Fruit fly (Drosophila melanogaster) whole organism, embryonic: ENCODE measurements around the gene CG32483.

Source experiments
- Adf1 ChIP-seq: fragments of 200-800 bp; sonication (Bioruptor generic); IDR thresholded peaks from 2 replicates; pipeline ENCODE4 v1.3.6; 2022; ENCODE audit warnings: missing biosample characterization, missing genetic modification characterization
- Bteb2 ChIP-seq: fragments of 200-800 bp; sonication (Bioruptor generic); optimal IDR thresholded peaks from 2 replicates; lab custom pipeline; 2016; ENCODE audit warnings: missing biosample characterization, missing genetic modification characterization
- CG10543 ChIP-seq: fragments of 200-800 bp; sonication (Bioruptor generic); optimal IDR thresholded peaks from 3 replicates; lab custom pipeline; 2017; ENCODE audit warnings: missing biosample characterization, mild to moderate bottlenecking, missing genetic modification characterization, moderate library complexity
- CG12236 ChIP-seq: fragments of 200-800 bp; sonication (Bioruptor generic); optimal IDR thresholded peaks from 2 replicates; lab custom pipeline; 2016; ENCODE audit warnings: missing biosample characterization, missing genetic modification characterization
- CG14050 ChIP-seq: fragments of 200-800 bp; sonication (Bioruptor generic); IDR thresholded peaks from 3 replicates; pipeline ENCODE4 v1.3.6; 2022; ENCODE audit warnings: missing biosample characterization, missing genetic modification characterization
- CG1602 ChIP-seq: fragments of 200-800 bp; sonication (Bioruptor generic); optimal IDR thresholded peaks from 3 replicates; lab custom pipeline; 2016; ENCODE audit warnings: missing biosample characterization, missing genetic modification characterization
- CG17328 ChIP-seq: fragments of 200-800 bp; sonication (Bioruptor generic); IDR thresholded peaks from 2 replicates; pipeline ENCODE4 v1.3.6; 2022; ENCODE audit warnings: missing biosample characterization, missing genetic modification characterization
- CG2712 ChIP-seq: fragments of 200-800 bp; optimal IDR thresholded peaks from 3 replicates; lab custom pipeline; 2019; ENCODE audit warnings: missing biosample characterization, mild to moderate bottlenecking, missing genetic modification characterization, moderate library complexity
- CG3281 ChIP-seq: fragments of 200-800 bp; sonication (Bioruptor generic); optimal IDR thresholded peaks from 3 replicates; lab custom pipeline; 2017; ENCODE audit warnings: missing biosample characterization, mild to moderate bottlenecking, missing genetic modification characterization
- CG42726 ChIP-seq: fragments of 200-800 bp; sonication (Bioruptor generic); IDR thresholded peaks from 2 replicates; pipeline ENCODE4 v1.3.6; 2022; ENCODE audit warnings: missing biosample characterization, missing genetic modification characterization; ENCODE audit not compliant: partially characterized antibody
- CG7745 ChIP-seq: fragments of 200-800 bp; sonication (Bioruptor generic); optimal IDR thresholded peaks from 2 replicates; lab custom pipeline; 2018; ENCODE audit warnings: missing biosample characterization, mild to moderate bottlenecking, missing genetic modification characterization, moderate library complexity
- CG7928 ChIP-seq: fragments of 200-800 bp; sonication (Bioruptor generic); optimal IDR thresholded peaks from 2 replicates; lab custom pipeline; 2017; ENCODE audit warnings: missing biosample characterization, mild to moderate bottlenecking, missing genetic modification characterization
- CG7963 ChIP-seq: fragments of 200-800 bp; sonication (Bioruptor generic); IDR thresholded peaks from 3 replicates; pipeline ENCODE4 v1.3.6; 2022; ENCODE audit warnings: missing biosample characterization, missing genetic modification characterization; ENCODE audit not compliant: partially characterized antibody
- CG7987 ChIP-seq: fragments of 200-800 bp; sonication (Bioruptor generic); optimal IDR thresholded peaks from 2 replicates; lab custom pipeline; 2018; ENCODE audit warnings: missing biosample characterization, mild to moderate bottlenecking, missing genetic modification characterization, moderate library complexity
- CG8290 ChIP-seq, 3 experiments: fragments of 200-800 bp; sonication (Bioruptor generic); optimal IDR thresholded peaks; 2 replicates each; lab custom pipeline; 2016 to 2019; ENCODE audit warnings: missing biosample characterization in 3 of 3, missing genetic modification characterization in 3 of 3, mild to moderate bottlenecking in 2 of 3, moderate library complexity in 1 of 3
- CG8388 ChIP-seq: fragments of 200-800 bp; sonication (Bioruptor generic); optimal IDR thresholded peaks from 2 replicates; lab custom pipeline; 2019; ENCODE audit warnings: missing biosample characterization, mild to moderate bottlenecking, missing genetic modification characterization, moderate library complexity
- CG9797 ChIP-seq: fragments of 200-800 bp; sonication (Bioruptor generic); optimal IDR thresholded peaks from 3 replicates; lab custom pipeline; 2018; ENCODE audit warnings: missing biosample characterization, mild to moderate bottlenecking, missing genetic modification characterization
- CkIIα-i1 ChIP-seq: fragments of 200-800 bp; sonication (Bioruptor generic); IDR thresholded peaks from 2 replicates; pipeline ENCODE4 v1.3.6; 2022; ENCODE audit warnings: missing biosample characterization, missing genetic modification characterization
- CoRest ChIP-seq: fragments of 200-800 bp; sonication (Bioruptor generic); optimal IDR thresholded peaks from 3 replicates; lab custom pipeline; 2018; ENCODE audit warnings: missing biosample characterization, mild to moderate bottlenecking, missing genetic modification characterization, moderate library complexity
- Dip2 ChIP-seq: fragments of 200-800 bp; sonication (Bioruptor generic); IDR thresholded peaks from 2 replicates; pipeline ENCODE4 v1.3.6; 2022; ENCODE audit warnings: missing biosample characterization, missing genetic modification characterization
- Dp ChIP-seq: fragments of 200-800 bp; sonication (Bioruptor generic); optimal IDR thresholded peaks from 2 replicates; lab custom pipeline; 2018; ENCODE audit warnings: missing biosample characterization, mild to moderate bottlenecking, missing genetic modification characterization, moderate library complexity
- Elba2 ChIP-seq: fragments of 200-800 bp; sonication (Bioruptor generic); optimal IDR thresholded peaks from 3 replicates; lab custom pipeline; 2016; ENCODE audit warnings: missing biosample characterization, missing genetic modification characterization
- Ets97D ChIP-seq: fragments of 200-800 bp; sonication (Bioruptor generic); optimal IDR thresholded peaks from 3 replicates; lab custom pipeline; 2016; ENCODE audit warnings: missing biosample characterization, missing genetic modification characterization
- Gsc ChIP-seq: fragments of 200-800 bp; sonication (Bioruptor generic); IDR thresholded peaks from 2 replicates; pipeline ENCODE4 v1.3.6; 2022; ENCODE audit warnings: missing biosample characterization, missing genetic modification characterization
- HLH54F ChIP-seq: fragments of 200-800 bp; sonication (Bioruptor generic); optimal IDR thresholded peaks from 3 replicates; lab custom pipeline; 2016; ENCODE audit warnings: missing biosample characterization, missing genetic modification characterization
- Kr ChIP-seq: fragments of 200-800 bp; sonication (Bioruptor generic); optimal IDR thresholded peaks from 2 replicates; lab custom pipeline; 2017; ENCODE audit warnings: missing biosample characterization, mild to moderate bottlenecking, missing genetic modification characterization
- MBD-R2 ChIP-seq: fragments of 200-800 bp; sonication (Bioruptor generic); IDR thresholded peaks from 2 replicates; pipeline ENCODE4 v1.3.6; 2022; ENCODE audit warnings: missing biosample characterization, missing genetic modification characterization
- NFAT ChIP-seq: fragments of 200-800 bp; sonication (Bioruptor generic); IDR thresholded peaks from 2 replicates; pipeline ENCODE4 v1.3.6; 2022; ENCODE audit warnings: missing biosample characterization, missing genetic modification characterization
- Poxn ChIP-seq: fragments of 200-800 bp; sonication (Bioruptor generic); IDR thresholded peaks from 2 replicates; pipeline ENCODE4 v1.3.6; 2022; ENCODE audit warnings: missing biosample characterization, missing genetic modification characterization
- Scr ChIP-seq: fragments of 200-800 bp; sonication (Bioruptor generic); IDR thresholded peaks from 2 replicates; pipeline ENCODE4 v1.3.6; 2022; ENCODE audit warnings: missing biosample characterization, missing genetic modification characterization; ENCODE audit not compliant: partially characterized antibody
- Sox102F ChIP-seq: fragments of 200-800 bp; sonication (Bioruptor generic); optimal IDR thresholded peaks from 2 replicates; lab custom pipeline; 2018; ENCODE audit warnings: missing biosample characterization, mild to moderate bottlenecking, missing genetic modification characterization, moderate library complexity
- Spps ChIP-seq: fragments of 200-800 bp; sonication (Bioruptor generic); optimal IDR thresholded peaks from 2 replicates; lab custom pipeline; 2018; ENCODE audit warnings: missing biosample characterization, mild to moderate bottlenecking, missing genetic modification characterization
- Ssrp ChIP-seq: fragments of 200-800 bp; sonication (Bioruptor generic); optimal IDR thresholded peaks from 2 replicates; lab custom pipeline; 2018; ENCODE audit warnings: missing biosample characterization, mild to moderate bottlenecking, missing genetic modification characterization, moderate library complexity
- Xbp1 ChIP-seq: fragments of 200-800 bp; sonication (Bioruptor generic); optimal IDR thresholded peaks from 3 replicates; lab custom pipeline; 2016; ENCODE audit warnings: missing biosample characterization, mild to moderate bottlenecking, missing genetic modification characterization
- bsh ChIP-seq, 2 experiments: fragments of 200-800 bp; sonication (Bioruptor generic); optimal IDR thresholded peaks; 2 replicates each; lab custom pipeline; 2017 to 2018; ENCODE audit warnings: mild to moderate bottlenecking in 2 of 2, missing biosample characterization in 2 of 2, missing genetic modification characterization in 2 of 2, moderate library complexity in 1 of 2
- dysf ChIP-seq: fragments of 200-800 bp; sonication (Bioruptor generic); IDR thresholded peaks from 3 replicates; pipeline ENCODE4 v1.3.6; 2022; ENCODE audit warnings: missing biosample characterization, missing genetic modification characterization
- fd102C ChIP-seq: fragments of 200-800 bp; sonication (Bioruptor generic); optimal IDR thresholded peaks from 2 replicates; lab custom pipeline; 2018; ENCODE audit warnings: missing biosample characterization, mild to moderate bottlenecking, missing genetic modification characterization, moderate library complexity
- fru ChIP-seq: fragments of >200 bp; optimal IDR thresholded peaks from 2 replicates; lab custom pipeline; 2017
- ftz-f1 ChIP-seq: fragments of 200-800 bp; sonication (Bioruptor generic); optimal IDR thresholded peaks from 2 replicates; lab custom pipeline; 2016; ENCODE audit warnings: missing biosample characterization, missing genetic modification characterization
- gem ChIP-seq: fragments of 200-800 bp; sonication (Bioruptor generic); optimal IDR thresholded peaks from 2 replicates; lab custom pipeline; 2019; ENCODE audit warnings: missing biosample characterization, mild to moderate bottlenecking, missing genetic modification characterization, moderate library complexity
- kah ChIP-seq: fragments of 200-800 bp; sonication (Bioruptor generic); optimal IDR thresholded peaks from 2 replicates; lab custom pipeline; 2018; ENCODE audit warnings: missing biosample characterization, mild to moderate bottlenecking, missing genetic modification characterization
- ken ChIP-seq: fragments of 200-800 bp; sonication (Bioruptor generic); IDR thresholded peaks from 3 replicates; pipeline ENCODE4 v1.3.6; 2022; ENCODE audit warnings: missing biosample characterization, missing genetic modification characterization
- knrl ChIP-seq: fragments of 200-800 bp; sonication (Bioruptor generic); IDR thresholded peaks from 3 replicates; pipeline ENCODE4 v1.3.6; 2022; ENCODE audit warnings: missing biosample characterization, missing genetic modification characterization; ENCODE audit not compliant: partially characterized antibody
- pita ChIP-seq: fragments of 200-800 bp; sonication (Bioruptor generic); optimal IDR thresholded peaks from 2 replicates; lab custom pipeline; 2017; ENCODE audit warnings: missing biosample characterization, mild to moderate bottlenecking, missing genetic modification characterization
- salm ChIP-seq: fragments of 200-800 bp; sonication (Bioruptor generic); optimal IDR thresholded peaks from 2 replicates; lab custom pipeline; 2018; ENCODE audit warnings: missing biosample characterization, mild to moderate bottlenecking, missing genetic modification characterization
- sens ChIP-seq: fragments of 200-800 bp; sonication (Bioruptor generic); peaks from one replicate; lab custom pipeline; 2016; ENCODE audit warnings: missing biosample characterization, missing genetic modification characterization
- sim ChIP-seq: fragments of 200-800 bp; sonication (Bioruptor generic); IDR thresholded peaks from 2 replicates; pipeline ENCODE4 v1.3.6; 2022; ENCODE audit warnings: missing biosample characterization, missing genetic modification characterization
- sisA ChIP-seq: fragments of 200-800 bp; sonication (Bioruptor generic); IDR thresholded peaks from 2 replicates; pipeline ENCODE4 v1.3.6; 2022; ENCODE audit warnings: missing biosample characterization, missing genetic modification characterization
- trh ChIP-seq: fragments of 200-800 bp; sonication (Bioruptor generic); optimal IDR thresholded peaks from 2 replicates; lab custom pipeline; 2016; ENCODE audit warnings: missing biosample characterization, missing genetic modification characterization
- wek ChIP-seq: fragments of 200-800 bp; sonication (Bioruptor generic); optimal IDR thresholded peaks from 3 replicates; lab custom pipeline; 2018; ENCODE audit warnings: missing biosample characterization, mild to moderate bottlenecking, missing genetic modification characterization, moderate library complexity

Gene CG32483

DNA sequence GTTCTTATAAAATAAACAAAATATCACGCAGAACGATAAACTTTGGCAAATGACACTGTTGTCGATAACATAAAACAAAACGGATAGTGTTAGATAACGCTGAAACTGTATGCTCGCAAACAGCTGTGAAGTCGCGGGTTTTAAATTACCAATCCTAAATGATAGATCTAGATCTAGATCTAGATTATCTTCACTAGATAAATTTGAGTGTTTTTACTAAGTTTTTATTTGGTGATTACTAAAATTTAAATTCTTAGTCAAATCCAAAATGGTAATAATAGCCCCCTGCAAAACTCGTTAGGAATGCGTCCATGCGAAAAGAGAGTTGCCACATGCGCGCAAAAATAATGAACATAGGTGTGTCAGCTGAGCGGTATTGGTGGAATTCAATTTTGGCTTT, 35.9 kb downstream of the CG32483 start, which contains the start of the genes MED30 and Rev1 (continued):
- TF ChIP-seq Adf1 (peak; percentile 73), CG10543 (GFP tag; lab: Kevin White, UChicago) (peak; percentile 92), Sox102F (GFP tag; lab: Kevin White, UChicago) (peak; percentile 94), kah (GFP tag; lab: Kevin White, UChicago) (peak; percentile 66), CG7987 (peak; percentile 90), sim (GFP tag; lab: Robert Waterston, UW) (peak; percentile 72), Xbp1 (GFP tag; lab: Kevin White, UChicago) (peak; percentile 97), Scr (GFP tag; lab: Robert Waterston, UW) (peak; percentile 52), bsh (GFP tag; optimal IDR thresholded peaks at IDR 0.05; lab: Kevin White, UChicago) (peak; percentile 65 to 90), Poxn (GFP tag; lab: Robert Waterston, UW) (peak; percentile 75), NFAT (GFP tag; lab: Robert Waterston, UW) (peak; percentile 96), HLH54F (peak; percentile 98), CG2712 (tag; lab: Kevin White, UChicago) (peak; percentile 92), CG8290 (GFP tag; optimal IDR thresholded peaks at IDR 0.05; lab: Kevin White, UChicago) (peak; percentile 93), CG8290 (tag; optimal IDR thresholded peaks at IDR 0.05; lab: Kevin White, UChicago) (peak; percentile 49 to 97), salm (peak; percentile 81), gem (tag; lab: Kevin White, UChicago) (peak; percentile 96), ken (GFP tag; lab: Robert Waterston, UW) (peak; percentile 93), CG8388 (GFP tag; lab: Kevin White, UChicago) (peak; percentile 86), ftz-f1 (GFP tag; lab: Kevin White, UChicago) (peak; percentile 80), Gsc (GFP tag; lab: Robert Waterston, UW) (peak; percentile 13; the same call in 1 of the 2 replicates), trh (GFP tag; lab: Kevin White, UChicago) (peak; percentile 82), Spps (tag; lab: Kevin White, UChicago) (peak; percentile 70), CG12236 (GFP tag; lab: Kevin White, UChicago) (peak; percentile 87), CG17328 (GFP tag; lab: Robert Waterston, UW) (peak; percentile 91), fru (no peak), fd102C (peak; percentile 37), CoRest (tag; lab: Kevin White, UChicago) (peak; percentile 92), Ssrp (tag; lab: Kevin White, UChicago) (peak; percentile 85), sisA (GFP tag; lab: Robert Waterston, UW) (peak; percentile 89), CG42726 (no peak), CG3281 (GFP tag; lab: Kevin White, UChicago) (peak; percentile 91), CkIIα-i1 (GFP tag; lab: Robert Waterston, UW) (0 out of 2 replicates have a peak, but pooled peaks have one; percentile 36), CG14050 (peak; percentile 81), pita (GFP tag; lab: Kevin White, UChicago) (no peak), Elba2 (peak; percentile 43), wek (GFP tag; lab: Kevin White, UChicago) (peak; percentile 81), CG7928 (GFP tag; lab: Kevin White, UChicago) (peak; percentile 75), dysf (GFP tag; lab: Robert Waterston, UW) (peak; percentile 93), sens (GFP tag; lab: Kevin White, UChicago) (peak; percentile 99), MBD-R2 (GFP tag; lab: Robert Waterston, UW) (peak; percentile 96), CG7745 (tag; lab: Kevin White, UChicago) (peak; percentile 17), CG9797 (GFP tag; lab: Kevin White, UChicago) (peak; percentile 45), knrl (GFP tag; lab: Robert Waterston, UW) (0 out of 3 replicates have a peak, but pooled peaks have one; percentile 29), Ets97D (peak; percentile 93), CG7963 (no peak), Dip2 (GFP tag; lab: Robert Waterston, UW) (no peak), Kr (GFP tag; lab: Kevin White, UChicago) (no peak), CG1602 (GFP tag; lab: Kevin White, UChicago) (peak; percentile 93), Bteb2 (GFP tag; lab: Kevin White, UChicago) (peak; percentile 95), Dp (GFP tag; lab: Kevin White, UChicago) (peak; percentile 80)
